Worm (Caenorhabditis elegans) whole organism, mixed stage, embryonic: ENCODE data around the gene clec-167.

ENCODE experiments used
- nhr-12 ChIP-seq: fragments of 150-350 bp; optimal IDR thresholded peaks from 2 replicates; lab custom pipeline; 2014; ENCODE audit warnings: missing biosample characterization, missing genetic modification characterization
- ztf-11 ChIP-seq: fragments of 150-350 bp; optimal IDR thresholded peaks from 2 replicates; lab custom pipeline; 2014; ENCODE audit warnings: missing biosample characterization, missing genetic modification characterization

clec-167 gene

ce11 chrIV:1204870-1205269 is 50.7 kb downstream of the clec-167 start, which contains the start of gene dsl-2:
Gene dsl-2, minus strand, starts transcription at chrIV:1204970.
- TF ChIP-seq nhr-12 (tag; lab: Kevin White, UChicago) (no peak), ztf-11 (no peak)
